Worm (Caenorhabditis elegans) whole organism, L4/young adult: Measurements from ENCODE around the gene Y4C6B.1.

Source experiments
- W03F9.2 ChIP-seq: fragments of 150-350 bp; optimal IDR thresholded peaks from 2 replicates; lab custom pipeline; 2014; ENCODE audit warnings: missing biosample characterization, missing genetic modification characterization
- dao-5 ChIP-seq: sonication (generic microtip); optimal IDR thresholded peaks from 2 replicates; lab custom pipeline; 2016; ENCODE audit warnings: missing genotype, missing genetic modification characterization, moderate library complexity, missing compliant biosample characterization
- him-1 ChIP-seq: sonication (generic microtip); optimal IDR thresholded peaks from 2 replicates; lab custom pipeline; 2016; ENCODE audit warnings: missing genotype, missing genetic modification reagents, missing genetic modification characterization, missing compliant biosample characterization

- no peak for TF ChIP-seq W03F9.2 (tag; lab: Kevin White, UChicago)
- no peak for TF ChIP-seq dao-5 (tag; lab: Kevin White, UChicago)
- no peak for TF ChIP-seq him-1
Observed at ce11 chrIV:5337649-5338048, 16.6 kb upstream of the Y4C6B.1 start.
